Worm (Caenorhabditis elegans): Measurements from ENCODE around the gene rml-3.
A peak's percentile ranks its signal among the peaks of the same experiment; 100 is the strongest.

The rml-3 gene

DNA sequence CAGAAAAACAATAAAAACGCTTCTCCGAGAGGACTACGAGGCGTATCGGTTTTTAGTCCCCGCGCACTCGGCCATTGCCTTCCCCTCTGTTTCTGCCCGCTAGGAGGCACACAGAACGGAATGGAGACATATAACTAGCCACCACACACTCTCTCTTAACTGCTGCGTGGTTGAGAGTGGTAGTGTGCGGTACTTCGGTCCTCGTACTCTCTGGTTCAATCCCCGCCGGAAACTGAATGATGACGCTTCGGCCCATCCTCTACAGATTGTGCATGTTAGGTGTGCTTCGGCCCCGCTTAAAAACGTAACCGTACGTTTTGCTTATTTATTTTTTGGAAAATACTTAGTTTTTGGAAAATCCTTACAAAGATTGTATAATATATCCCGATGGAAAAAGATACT lies 31.2 kb downstream of the rml-3 start, which contains the start of gene T13C5.6 (continued):
- TF ChIP-seq elt-3 (tag; optimal IDR thresholded peaks at IDR 0.05) (peak in 2 of 3 experiments; percentile 18 to 88), fkh-10 (GFP tag; optimal IDR thresholded peaks at IDR 0.05) (peak; percentile 20), nhr-237 (tag; optimal IDR thresholded peaks at IDR 0.05) (no peak), zag-1 (tag; optimal IDR thresholded peaks at IDR 0.05) (peak; percentile 3), nhr-28 (tag; optimal IDR thresholded peaks at IDR 0.05) (no peak), nhr-43 (tag; optimal IDR thresholded peaks at IDR 0.05; ENCODE audit: poor library complexity, severe bottlenecking) (peak; percentile 95), nhr-67 (tag; optimal IDR thresholded peaks at IDR 0.05) (no peak)

DNA sequence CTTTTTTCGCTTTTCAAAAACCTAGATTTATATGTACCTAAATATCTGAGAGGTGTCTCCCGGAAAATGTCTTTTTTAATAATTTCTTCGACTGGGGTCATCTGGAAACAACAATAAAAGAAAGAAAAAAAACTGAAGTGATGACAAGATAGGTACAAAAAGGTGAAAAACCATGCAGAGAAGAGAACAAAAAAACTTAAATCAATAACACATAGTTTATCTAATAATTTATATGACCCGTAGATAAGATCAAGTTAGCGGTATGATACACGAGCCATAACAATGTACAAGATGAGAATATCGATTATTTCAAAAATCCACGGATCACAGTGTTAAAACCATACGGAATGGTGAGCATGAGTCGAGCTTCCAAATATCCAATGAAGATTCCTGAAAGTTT lies 32.6 kb downstream of the rml-3 start, which contains the start of gene mtp-18:
Gene mtp-18 (minus strand): TSS at position 101 of the 400 bp plus-strand sequence.
- TF ChIP-seq nhr-43 (tag; optimal IDR thresholded peaks at IDR 0.05; ENCODE audit: poor library complexity, severe bottlenecking) (no peak), unc-39 (tag; optimal IDR thresholded peaks at IDR 0.05) (no peak), nhr-76 (tag; optimal IDR thresholded peaks at IDR 0.05) (no peak), nhr-67 (tag; optimal IDR thresholded peaks at IDR 0.05) (no peak), lin-15B (tag; optimal IDR thresholded peaks at IDR 0.05) (no peak), sea-2 (GFP tag; optimal IDR thresholded peaks at IDR 0.05) (no peak), elt-2 (tag; optimal IDR thresholded peaks at IDR 0.05) (no peak), R02D3.7 (tag; optimal IDR thresholded peaks at IDR 0.05) (no peak), skn-1 (tag; optimal IDR thresholded peaks at IDR 0.05) (no peak), jun-1 (tag; optimal IDR thresholded peaks at IDR 0.05) (no peak), ceh-9 (tag; optimal IDR thresholded peaks at IDR 0.05) (no peak), daf-12 (tag; optimal IDR thresholded peaks at IDR 0.05) (no peak), pha-4 (tag; optimal IDR thresholded peaks at IDR 0.05) (no peak), snpc-4 (tag; optimal IDR thresholded peaks at IDR 0.05) (no peak)

DNA sequence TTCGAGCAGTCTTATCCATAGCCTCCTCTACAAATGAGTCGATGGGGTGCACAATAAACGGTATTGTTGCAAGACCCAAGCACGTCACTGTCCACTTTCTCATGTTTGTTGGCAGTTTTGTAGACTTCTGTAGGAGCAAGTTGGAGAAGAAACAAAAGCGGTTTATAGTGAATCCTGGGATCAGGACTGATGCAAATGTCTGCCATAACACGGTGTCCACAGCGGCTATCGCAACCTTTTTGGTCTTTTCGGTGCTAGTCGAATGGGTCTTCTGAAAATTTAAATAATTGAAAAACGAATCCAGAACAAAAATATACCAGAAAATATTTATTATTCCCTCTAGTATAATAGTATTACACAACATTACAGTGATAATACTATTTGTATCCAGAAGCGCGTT lies 33.5 kb downstream of the rml-3 start:
- TF ChIP-seq egl-27 (tag; optimal IDR thresholded peaks at IDR 0.05) (no peak), aly-2 (tag; optimal IDR thresholded peaks at IDR 0.05) (no peak), ztf-11 (tag; optimal IDR thresholded peaks at IDR 0.05) (no peak), nhr-23 (tag; optimal IDR thresholded peaks at IDR 0.05) (no peak), elt-2 (tag; optimal IDR thresholded peaks at IDR 0.05) (no peak), unc-39 (tag; optimal IDR thresholded peaks at IDR 0.05) (no peak), fos-1 (tag; optimal IDR thresholded peaks at IDR 0.05) (no peak), R02D3.7 (tag; optimal IDR thresholded peaks at IDR 0.05) (no peak), elt-3 (tag; optimal IDR thresholded peaks at IDR 0.05) (no peak), mml-1 (tag; optimal IDR thresholded peaks at IDR 0.05) (no peak), nhr-43 (tag; optimal IDR thresholded peaks at IDR 0.05; ENCODE audit: poor library complexity, severe bottlenecking) (no peak), elt-1 (tag; optimal IDR thresholded peaks at IDR 0.05) (no peak), ceh-16 (tag; optimal IDR thresholded peaks at IDR 0.05) (no peak)

DNA sequence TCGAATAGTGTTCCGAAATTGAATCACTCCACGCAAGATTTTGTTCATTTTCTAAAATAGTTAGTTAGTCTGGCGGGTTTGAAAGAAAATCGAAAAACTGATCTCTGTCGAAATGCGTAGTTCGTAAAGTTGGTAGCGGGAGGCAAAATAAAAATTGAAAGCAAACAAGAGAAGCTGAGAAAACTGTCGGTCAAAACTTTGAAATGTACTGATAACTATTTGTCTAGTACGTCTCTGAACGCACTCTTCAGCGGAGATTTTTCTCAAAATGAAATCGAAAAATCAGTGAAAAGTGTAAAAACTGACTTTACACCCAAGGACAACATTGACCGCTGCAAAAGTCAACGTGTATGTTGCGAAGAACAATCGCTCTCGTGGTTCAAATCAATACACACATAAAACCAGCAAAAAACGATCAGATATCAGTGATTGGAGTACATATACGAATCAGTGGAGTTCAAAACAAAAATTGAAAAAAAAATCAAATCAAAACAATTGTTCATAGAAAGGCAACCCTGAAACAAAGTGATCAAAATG lies 34.1 kb downstream of the rml-3 start, which contains the start of gene bca-1:
Gene bca-1 (minus strand): TSS at position 51 of the 537 bp plus-strand sequence.
- TF ChIP-seq ama-1 (optimal IDR thresholded peaks at IDR 0.05) (peak; percentile 51), ceh-82 (tag; optimal IDR thresholded peaks at IDR 0.05) (no peak), mdl-1 (tag; optimal IDR thresholded peaks at IDR 0.05) (no peak), elt-1 (tag; optimal IDR thresholded peaks at IDR 0.05) (no peak), fkh-2 (tag; optimal IDR thresholded peaks at IDR 0.05) (no peak), lsy-12 (tag; optimal IDR thresholded peaks at IDR 0.05) (no peak), fos-1 (tag; optimal IDR thresholded peaks at IDR 0.05) (no peak), nhr-237 (tag; optimal IDR thresholded peaks at IDR 0.05) (no peak), nhr-76 (tag; optimal IDR thresholded peaks at IDR 0.05) (no peak), R02D3.7 (tag; optimal IDR thresholded peaks at IDR 0.05) (no peak), nhr-12 (tag; optimal IDR thresholded peaks at IDR 0.05) (no peak), nhr-43 (tag; optimal IDR thresholded peaks at IDR 0.05; ENCODE audit: poor library complexity, severe bottlenecking) (peak; percentile 63), nfya-1 (tag; optimal IDR thresholded peaks at IDR 0.05; ENCODE audit: insufficient read depth) (peak; percentile 39), nhr-25 (tag; optimal IDR thresholded peaks at IDR 0.05) (peak; percentile 58), elt-2 (tag; optimal IDR thresholded peaks at IDR 0.05) (peak; percentile 15), nhr-11 (tag; optimal IDR thresholded peaks at IDR 0.05) (no peak), skn-1 (tag; optimal IDR thresholded peaks at IDR 0.05) (no peak), ztf-4 (tag; optimal IDR thresholded peaks at IDR 0.05) (peak; percentile 30), nhr-77 (tag; optimal IDR thresholded peaks at IDR 0.05) (no peak), lin-39 (tag; optimal IDR thresholded peaks at IDR 0.05) (no peak), nhr-28 (tag; optimal IDR thresholded peaks at IDR 0.05) (no peak), eor-1 (tag; optimal IDR thresholded peaks at IDR 0.05) (no peak), pqm-1 (tag; optimal IDR thresholded peaks at IDR 0.05) (peak; percentile 55), ceh-28 (tag; optimal IDR thresholded peaks at IDR 0.05) (no peak), elt-3 (tag; optimal IDR thresholded peaks at IDR 0.05) (no peak), pha-4 (tag; optimal IDR thresholded peaks at IDR 0.05) (peak; percentile 56), ztf-11 (tag; optimal IDR thresholded peaks at IDR 0.05) (no peak), aly-2 (tag; optimal IDR thresholded peaks at IDR 0.05) (no peak), tbx-2 (tag; optimal IDR thresholded peaks at IDR 0.05) (no peak), sea-2 (GFP tag; optimal IDR thresholded peaks at IDR 0.05) (no peak)

Data from whole organism, L3 larva.